Worm (Caenorhabditis elegans) whole organism, L3 larva: Measurements from ENCODE around the gene Y116A8A.7.
A peak's percentile ranks its signal among the peaks of the same experiment; 100 is the strongest.
"Not testable (repeated sequence)": the region's sequence is repeated elsewhere in the genome, so short reads cannot be mapped to it uniquely, and the experiment has no call there.

Experiments used
- R02D3.7 ChIP-seq: fragments of 150-350 bp; optimal IDR thresholded peaks from 2 replicates; lab custom pipeline; 2014; ENCODE audit warnings: missing biosample characterization, missing genetic modification characterization
- ZK546.5 ChIP-seq: sonication (generic microtip); optimal IDR thresholded peaks from 2 replicates; lab custom pipeline; 2017; ENCODE audit warnings: missing biosample characterization, missing genetic modification characterization
- ama-1 ChIP-seq: fragments of 150-350 bp; optimal IDR thresholded peaks from 2 replicates; lab custom pipeline; 2018
- ceh-16 ChIP-seq: sonication (generic microtip); optimal IDR thresholded peaks from 2 replicates; lab custom pipeline; 2017; ENCODE audit warnings: missing biosample characterization, missing genetic modification characterization
- ceh-28 ChIP-seq: fragments of 150-350 bp; optimal IDR thresholded peaks from 2 replicates; lab custom pipeline; 2014; ENCODE audit warnings: missing biosample characterization, missing genetic modification reagents, missing genetic modification characterization
- ceh-82 ChIP-seq: fragments of 150-350 bp; optimal IDR thresholded peaks from 2 replicates; lab custom pipeline; 2014; ENCODE audit warnings: missing biosample characterization, missing genetic modification characterization
- ceh-9 ChIP-seq: sonication (generic microtip); optimal IDR thresholded peaks from 2 replicates; lab custom pipeline; 2018; ENCODE audit warnings: missing biosample characterization, missing genetic modification characterization
- daf-12 ChIP-seq: fragments of 150-350 bp; optimal IDR thresholded peaks from 2 replicates; lab custom pipeline; 2014; ENCODE audit warnings: missing biosample characterization, missing genetic modification reagents, missing genetic modification characterization
- elt-1 ChIP-seq: fragments of 150-350 bp; optimal IDR thresholded peaks from 2 replicates; lab custom pipeline; 2014; ENCODE audit warnings: missing biosample characterization, missing genetic modification characterization
- elt-2 ChIP-seq: sonication (generic microtip); optimal IDR thresholded peaks from 2 replicates; lab custom pipeline; 2016; ENCODE audit warnings: missing genetic modification reagents, mild to moderate bottlenecking, missing genetic modification characterization, missing compliant biosample characterization
- eor-1 ChIP-seq, 2 experiments: fragments of 150-350 bp; optimal IDR thresholded peaks; 2 replicates each; lab custom pipeline; 2014 to 2018; ENCODE audit warnings: missing biosample characterization in 2 of 2, missing genetic modification characterization in 2 of 2
- fkh-2 ChIP-seq: fragments of 150-350 bp; optimal IDR thresholded peaks from 2 replicates; lab custom pipeline; 2014; ENCODE audit warnings: missing biosample characterization, missing genetic modification reagents, missing genetic modification characterization
- hmg-11 ChIP-seq: sonication (generic microtip); optimal IDR thresholded peaks from 2 replicates; lab custom pipeline; 2016; ENCODE audit warnings: missing genetic modification characterization, missing compliant biosample characterization
- lin-15B ChIP-seq: fragments of 150-350 bp; optimal IDR thresholded peaks from 2 replicates; lab custom pipeline; 2014; ENCODE audit warnings: missing biosample characterization, missing genetic modification characterization
- lin-39 ChIP-seq: fragments of 150-350 bp; optimal IDR thresholded peaks from 2 replicates; lab custom pipeline; 2018; ENCODE audit warnings: missing biosample characterization, missing genetic modification reagents, missing genetic modification characterization
- mdl-1 ChIP-seq: fragments of 150-350 bp; optimal IDR thresholded peaks from 2 replicates; lab custom pipeline; 2014; ENCODE audit warnings: missing biosample characterization, missing genetic modification characterization
- mml-1 ChIP-seq: fragments of 150-350 bp; sonication (generic microtip); optimal IDR thresholded peaks from 3 replicates; lab custom pipeline; 2014; ENCODE audit warnings: missing biosample characterization, missing genetic modification characterization
- nfya-1 ChIP-seq: sonication (generic microtip); optimal IDR thresholded peaks from 2 replicates; lab custom pipeline; 2017; ENCODE audit warnings: missing genetic modification characterization, mild to moderate bottlenecking, missing compliant biosample characterization, antibody characterized with exemption, moderate library complexity; ENCODE audit not compliant: insufficient read depth
- nhr-12 ChIP-seq: fragments of 150-350 bp; optimal IDR thresholded peaks from 2 replicates; lab custom pipeline; 2014; ENCODE audit warnings: missing biosample characterization, missing genetic modification characterization
- nhr-237 ChIP-seq: fragments of 150-350 bp; optimal IDR thresholded peaks from 2 replicates; lab custom pipeline; 2014; ENCODE audit warnings: missing biosample characterization, missing genetic modification characterization
- nhr-25 ChIP-seq: sonication (generic microtip); optimal IDR thresholded peaks from 2 replicates; lab custom pipeline; 2017; ENCODE audit warnings: missing biosample characterization, missing genetic modification characterization
- nhr-28 ChIP-seq: fragments of 150-350 bp; optimal IDR thresholded peaks from 2 replicates; lab custom pipeline; 2014; ENCODE audit warnings: missing biosample characterization, missing genetic modification characterization
- nhr-43 ChIP-seq: sonication (generic microtip); optimal IDR thresholded peaks from 2 replicates; lab custom pipeline; 2016; ENCODE audit warnings: mild to moderate bottlenecking, missing genetic modification characterization, missing compliant biosample characterization; ENCODE audit not compliant: poor library complexity, severe bottlenecking
- nhr-67 ChIP-seq: fragments of 150-350 bp; optimal IDR thresholded peaks from 2 replicates; lab custom pipeline; 2014; ENCODE audit warnings: missing biosample characterization, missing genetic modification characterization
- pqm-1 ChIP-seq: fragments of 150-350 bp; optimal IDR thresholded peaks from 2 replicates; lab custom pipeline; 2017; ENCODE audit warnings: missing biosample characterization, missing genetic modification characterization, inconsistent platforms
- sea-2 ChIP-seq: fragments of 150-350 bp; sonication (generic microtip); optimal IDR thresholded peaks from 4 replicates; lab custom pipeline; 2014; ENCODE audit warnings: missing biosample characterization, missing genetic modification reagents, missing genetic modification characterization
- snpc-4 ChIP-seq: fragments of 150-350 bp; optimal IDR thresholded peaks from 2 replicates; lab custom pipeline; 2014; ENCODE audit warnings: missing biosample characterization, missing genetic modification characterization
- tbx-2 ChIP-seq: sonication (generic microtip); optimal IDR thresholded peaks from 2 replicates; lab custom pipeline; 2016; ENCODE audit warnings: mild to moderate bottlenecking, missing genetic modification characterization, missing compliant biosample characterization
- unc-39 ChIP-seq: sonication (generic microtip); optimal IDR thresholded peaks from 4 replicates; lab custom pipeline; 2017; ENCODE audit warnings: missing biosample characterization, missing genetic modification characterization
- unc-62 ChIP-seq: fragments of 150-350 bp; sonication (generic microtip); optimal IDR thresholded peaks from 4 replicates; lab custom pipeline; 2014; ENCODE audit warnings: missing biosample characterization, missing genetic modification reagents, missing genetic modification characterization
- ztf-11 ChIP-seq: fragments of 150-350 bp; optimal IDR thresholded peaks from 2 replicates; lab custom pipeline; 2014; ENCODE audit warnings: missing biosample characterization, missing genetic modification characterization
- ztf-4 ChIP-seq: fragments of 150-350 bp; optimal IDR thresholded peaks from 2 replicates; lab custom pipeline; 2014; ENCODE audit warnings: missing biosample characterization, missing genetic modification characterization

Gene Y116A8A.7

DNA sequence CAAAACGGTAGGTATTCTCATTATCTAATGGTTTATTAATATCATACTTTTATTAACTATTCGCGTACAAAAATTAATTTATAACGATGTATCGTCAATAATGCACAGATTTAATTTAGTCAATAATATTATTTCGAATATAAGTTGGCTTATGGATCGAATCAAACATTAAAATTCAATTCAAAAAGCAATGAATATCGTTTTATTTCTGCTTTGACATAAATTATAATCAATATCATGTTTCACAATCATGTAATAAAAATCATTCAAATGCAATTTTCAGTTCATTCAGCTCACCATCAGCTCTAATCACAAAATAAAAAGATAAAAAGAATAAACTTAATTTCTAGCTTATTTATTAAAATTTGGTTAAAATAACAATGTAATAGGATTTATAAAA is 1.3 kb upstream of the Y116A8A.7 start, which contains the start of gene Y116A8A.6:
Y116A8A.6 (minus strand) TSS at position 101 of the 400 bp plus-strand sequence.
- TF ChIP-seq mdl-1 (tag; lab: Kevin White, UChicago) (no peak), nhr-28 (no peak), sea-2 (no peak), mml-1 (no peak)

DNA sequence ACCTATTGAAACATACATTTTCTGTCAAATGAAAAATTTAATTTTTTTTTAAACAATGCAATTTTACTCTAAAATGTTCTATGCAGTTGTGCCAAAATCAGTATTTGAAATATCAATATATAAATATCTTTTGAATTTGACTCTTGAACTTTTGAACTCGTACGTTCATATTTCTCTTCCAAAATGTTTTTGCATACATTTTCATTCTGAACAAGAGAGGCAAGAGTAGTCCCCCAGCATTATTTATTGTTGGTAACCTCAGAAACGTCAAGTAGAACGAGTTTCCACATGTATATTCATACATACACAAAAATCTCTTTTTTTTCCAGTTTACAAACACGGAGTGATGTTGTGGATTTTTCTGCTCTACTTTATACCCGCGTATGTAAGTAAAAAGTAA is 1.4 kb downstream of the Y116A8A.7 start, which contains the start of gene clec-194:
clec-194 (plus strand) TSS at position 301 of the 400 bp plus-strand sequence.
- no peak for TF ChIP-seq nhr-28
- no peak for TF ChIP-seq pqm-1
- no peak for TF ChIP-seq ama-1 (lab: Kevin White, UChicago)
- TF ChIP-seq ceh-9 (tag; lab: Kevin White, UChicago) = no peak
- TF ChIP-seq ceh-16 (tag; lab: Kevin White, UChicago) = no peak
- no peak for TF ChIP-seq fkh-2 (tag; lab: Kevin White, UChicago)
- no peak for TF ChIP-seq unc-62
- no peak for TF ChIP-seq ceh-82
- no peak for TF ChIP-seq mml-1
- no peak for TF ChIP-seq nhr-237 (tag; lab: Kevin White, UChicago)
- TF ChIP-seq R02D3.7 = no peak
- no peak for TF ChIP-seq snpc-4 (tag; lab: Kevin White, UChicago)
- no peak for TF ChIP-seq ztf-4 (tag; lab: Kevin White, UChicago)
- TF ChIP-seq ZK546.5 = no peak
- TF ChIP-seq mdl-1 (tag; lab: Kevin White, UChicago) = no peak

DNA sequence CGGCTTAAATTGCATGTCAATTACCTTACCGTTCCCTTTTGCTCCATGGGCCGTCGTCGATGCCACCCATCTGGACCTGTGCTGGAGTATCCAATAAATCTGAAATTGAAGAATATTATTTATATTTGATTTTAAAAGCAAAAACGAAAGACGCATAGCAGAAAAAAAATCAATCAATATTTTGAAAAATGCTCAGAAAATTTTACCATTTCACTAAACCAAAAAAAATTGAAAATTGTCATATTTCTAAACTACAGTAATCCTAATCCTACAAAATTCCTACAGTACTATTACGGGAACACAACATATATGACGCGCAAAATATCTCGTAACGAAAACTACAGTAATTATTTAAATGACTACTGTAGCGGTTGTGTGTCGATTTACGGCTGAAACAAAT is 12.9 kb downstream of the Y116A8A.7 start, which contains the start of gene Y116A8A.150:
Y116A8A.150 (minus strand) TSS at position 101 of the 400 bp plus-strand sequence.
- TF ChIP-seq nhr-28, lin-39, unc-39: not testable (repeated sequence)

DNA sequence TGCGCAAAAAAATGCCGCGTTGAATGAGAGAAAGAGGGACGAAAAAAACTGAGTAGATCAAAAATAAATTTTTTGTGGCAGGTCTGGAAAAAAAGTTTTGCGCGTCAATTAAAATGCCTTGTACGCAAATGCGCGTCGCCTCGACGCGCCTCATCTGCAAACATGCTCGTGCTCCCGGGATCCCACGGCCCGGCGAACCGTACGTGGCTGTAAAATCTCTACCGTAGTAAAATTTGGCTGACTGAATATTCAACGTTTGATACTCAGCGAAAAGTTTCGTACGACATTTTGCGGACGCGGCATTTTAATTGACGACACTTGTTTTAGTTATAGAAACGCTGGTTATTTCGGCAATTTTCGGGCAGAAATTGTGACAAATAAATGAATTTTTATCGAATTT is 15.4 kb downstream of the Y116A8A.7 start:
- TF ChIP-seq tbx-2 (tag; lab: Kevin White, UChicago) (peak; percentile 26), R02D3.7 (peak; percentile 25), lin-15B (tag; lab: Kevin White, UChicago) (peak; percentile 27), elt-2 (tag; lab: Kevin White, UChicago) (peak; percentile 35)

DNA sequence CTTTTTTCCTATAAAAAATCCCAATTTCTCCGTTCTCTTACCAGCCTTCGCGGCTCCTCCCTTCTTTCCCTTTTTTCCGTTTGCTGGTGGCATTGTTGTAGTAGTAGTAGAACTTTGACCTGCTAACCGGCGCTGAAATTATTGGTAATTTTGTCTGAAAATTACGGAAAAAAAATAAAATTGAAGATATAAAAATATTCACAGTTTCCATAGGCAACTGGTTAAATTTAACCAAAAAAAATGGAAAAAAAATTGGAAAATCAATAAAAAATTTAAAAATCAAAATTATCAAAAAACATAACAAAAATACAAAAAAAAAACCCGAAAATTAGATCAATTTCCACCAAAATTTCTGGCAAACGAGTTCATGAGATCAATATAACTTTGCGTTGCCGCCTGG is 24.8 kb downstream of the Y116A8A.7 start, which contains the start of gene map-2:
map-2 (minus strand) TSS at position 101 of the 400 bp plus-strand sequence.
- TF ChIP-seq nfya-1 (tag; lab: Kevin White, UChicago) (no peak), nhr-67 (tag; lab: Kevin White, UChicago) (no peak), ztf-11 (tag; lab: Kevin White, UChicago) (no peak), nhr-25 (tag; lab: Kevin White, UChicago) (no peak), pqm-1 (no peak), ama-1 (lab: Kevin White, UChicago) (no peak), daf-12 (no peak), ceh-9 (tag; lab: Kevin White, UChicago) (no peak), fkh-2 (tag; lab: Kevin White, UChicago) (no peak), elt-1 (tag; lab: Kevin White, UChicago) (no peak), ceh-82 (no peak)
- TF ChIP-seq, all 47 proteins: peak for 0

DNA sequence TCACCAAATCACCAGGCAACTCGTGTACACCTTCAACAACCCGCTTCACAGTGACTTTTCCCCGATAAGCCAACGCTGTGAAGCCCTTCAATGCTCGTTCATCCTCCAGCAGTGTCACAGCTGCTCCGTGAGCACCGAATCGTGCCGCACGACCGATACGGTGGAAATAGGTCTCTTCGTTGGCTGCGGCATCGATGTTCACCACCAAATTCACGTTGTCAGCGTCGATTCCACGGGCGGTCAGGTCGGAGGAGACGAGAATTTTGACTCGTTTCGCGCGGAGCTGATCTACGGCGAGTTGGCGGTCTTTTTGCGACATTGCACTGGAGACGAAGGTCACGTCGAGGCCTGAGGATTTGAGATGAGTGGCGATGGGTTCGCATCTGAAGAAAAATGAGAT is 30.7 kb downstream of the Y116A8A.7 start:
- TF ChIP-seq hmg-11 (tag; lab: Kevin White, UChicago) (no peak), eor-1 (tag; optimal IDR thresholded peaks at IDR 0.05; lab: Kevin White, UChicago) (no peak), elt-2 (tag; lab: Kevin White, UChicago) (no peak), ceh-28 (tag; lab: Kevin White, UChicago) (no peak), nhr-12 (tag; lab: Kevin White, UChicago) (no peak), nhr-43 (tag; lab: Kevin White, UChicago) (no peak), lin-15B (tag; lab: Kevin White, UChicago) (no peak)
